Fruit fly (Drosophila melanogaster) whole organism, embryonic: Measurements from ENCODE around the gene HipHop.

ENCODE experiments used
- CG11085 ChIP-seq: fragments of 200-800 bp; sonication (Bioruptor generic); IDR thresholded peaks from 2 replicates; pipeline ENCODE4 v1.3.6; 2022; ENCODE audit warnings: missing biosample characterization, missing genetic modification characterization
- CG11560 ChIP-seq: fragments of 200-800 bp; sonication (Bioruptor generic); IDR thresholded peaks from 3 replicates; pipeline ENCODE4 v1.3.6; 2022; ENCODE audit warnings: missing biosample characterization, missing genetic modification characterization
- CG11696 ChIP-seq: fragments of 200-800 bp; sonication (Bioruptor generic); IDR thresholded peaks from 2 replicates; pipeline ENCODE4 v1.3.6; 2022; ENCODE audit warnings: missing biosample characterization, missing genetic modification characterization
- CG17328 ChIP-seq: fragments of 200-800 bp; sonication (Bioruptor generic); IDR thresholded peaks from 2 replicates; pipeline ENCODE4 v1.3.6; 2022; ENCODE audit warnings: missing biosample characterization, missing genetic modification characterization
- CG2712 ChIP-seq: fragments of 200-800 bp; optimal IDR thresholded peaks from 3 replicates; lab custom pipeline; 2019; ENCODE audit warnings: missing biosample characterization, mild to moderate bottlenecking, missing genetic modification characterization, moderate library complexity
- CG30431 ChIP-seq: fragments of 200-800 bp; sonication (Bioruptor generic); optimal IDR thresholded peaks from 2 replicates; lab custom pipeline; 2017; ENCODE audit warnings: missing biosample characterization, missing genetic modification characterization
- CG3281 ChIP-seq: fragments of 200-800 bp; sonication (Bioruptor generic); optimal IDR thresholded peaks from 3 replicates; lab custom pipeline; 2017; ENCODE audit warnings: missing biosample characterization, mild to moderate bottlenecking, missing genetic modification characterization
- CG42726 ChIP-seq: fragments of 200-800 bp; sonication (Bioruptor generic); IDR thresholded peaks from 2 replicates; pipeline ENCODE4 v1.3.6; 2022; ENCODE audit warnings: missing biosample characterization, missing genetic modification characterization; ENCODE audit not compliant: partially characterized antibody
- Doc2 ChIP-seq: fragments of 200-800 bp; sonication (Bioruptor generic); IDR thresholded peaks from 2 replicates; pipeline ENCODE4 v1.3.6; 2022; ENCODE audit warnings: missing biosample characterization, missing genetic modification characterization
- Kr ChIP-seq: fragments of 200-800 bp; sonication (Bioruptor generic); optimal IDR thresholded peaks from 2 replicates; lab custom pipeline; 2017; ENCODE audit warnings: missing biosample characterization, mild to moderate bottlenecking, missing genetic modification characterization
- Oaz ChIP-seq: fragments of 200-800 bp; sonication (Bioruptor generic); IDR thresholded peaks from 2 replicates; pipeline ENCODE4 v1.3.6; 2022; ENCODE audit warnings: missing biosample characterization, missing genetic modification characterization
- hkb ChIP-seq, 2 experiments: fragments of 200-800 bp in 1 of 2; fragments of >200 bp in 1 of 2; sonication (Bioruptor generic) in 1 of 2; IDR thresholded peaks in 1 of 2; optimal IDR thresholded peaks in 1 of 2; 2 replicates each; pipeline versions ENCODE4 v1.3.6 to Lab custom; 2017 to 2022; ENCODE audit warnings: missing biosample characterization in 1 of 2, missing genetic modification characterization in 1 of 2
- knrl ChIP-seq: fragments of 200-800 bp; sonication (Bioruptor generic); IDR thresholded peaks from 3 replicates; pipeline ENCODE4 v1.3.6; 2022; ENCODE audit warnings: missing biosample characterization, missing genetic modification characterization; ENCODE audit not compliant: partially characterized antibody
- toy ChIP-seq: fragments of 200-800 bp; sonication (Bioruptor generic); IDR thresholded peaks from 2 replicates; pipeline ENCODE4 v1.3.6; 2022; ENCODE audit warnings: missing biosample characterization, missing genetic modification characterization

DNA sequence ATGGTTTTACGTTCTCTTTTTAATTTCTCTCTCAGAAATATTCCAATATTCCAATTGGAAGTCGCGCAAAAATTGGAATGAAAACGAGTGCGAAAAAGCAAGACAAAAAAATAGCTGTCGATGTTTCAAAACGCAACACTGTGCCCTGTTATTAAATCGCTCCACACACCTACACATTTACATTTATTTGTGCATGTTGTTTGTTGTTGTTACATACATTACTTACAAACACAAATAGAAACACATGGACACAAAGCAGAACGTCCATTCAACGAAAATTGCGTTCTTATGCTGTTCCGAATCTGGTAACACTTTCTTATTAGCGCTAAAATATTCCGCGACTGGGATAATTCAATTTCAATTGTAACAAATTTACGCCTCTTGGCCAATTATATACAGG is 20.3 kb downstream of the HipHop start:
- TF ChIP-seq knrl (no peak), CG17328 (GFP tag; lab: Robert Waterston, UW) (no peak), CG30431 (GFP tag; lab: Kevin White, UChicago) (no peak), CG2712 (tag; lab: Kevin White, UChicago) (no peak), CG11560 (no peak), CG11696 (GFP tag; lab: Robert Waterston, UW) (no peak), Kr (GFP tag; lab: Kevin White, UChicago) (no peak), CG11085 (no peak), toy (GFP tag; lab: Robert Waterston, UW) (no peak), Doc2 (GFP tag; lab: Robert Waterston, UW) (no peak), CG42726 (GFP tag; lab: Robert Waterston, UW) (no peak), hkb (optimal IDR thresholded peaks at IDR 0.05; lab: Kevin White, UChicago) (no peak), hkb (GFP tag; IDR thresholded peaks at IDR 0.05; lab: Robert Waterston, UW) (no peak), Oaz (GFP tag; lab: Robert Waterston, UW) (no peak), CG3281 (GFP tag; lab: Kevin White, UChicago) (no peak)
